Worm (Caenorhabditis elegans): ENCODE measurements around the gene fbxb-22.

Gene fbxb-22

ce11 chrIII:11843007-11843406, 40.5 kb downstream of the fbxb-22 start:
- TF ChIP-seq tra-4 (tag; optimal IDR thresholded peaks at IDR 0.05) (no peak), hnd-1 (tag; optimal IDR thresholded peaks at IDR 0.05) (no peak), ceh-13 (GFP tag; optimal IDR thresholded peaks at IDR 0.05) (no peak), scrt-1 (GFP tag; IDR thresholded peaks at IDR 0.05) (no peak), aly-1 (tag; optimal IDR thresholded peaks at IDR 0.05) (no peak), ama-1 (optimal IDR thresholded peaks at IDR 0.05) (no peak), ets-7 (tag; optimal IDR thresholded peaks at IDR 0.05) (no peak), tbx-37 (GFP tag; conservative IDR thresholded peaks at IDR 0.05) (no peak), ceh-36 (tag; optimal IDR thresholded peaks at IDR 0.05) (no peak), F13C5.2 (tag; optimal IDR thresholded peaks at IDR 0.05) (no peak), tbx-11 (GFP tag; IDR thresholded peaks at IDR 0.05) (no peak), flt-1 (GFP tag; IDR thresholded peaks at IDR 0.05) (no peak), pes-1 (GFP tag; IDR thresholded peaks at IDR 0.05) (no peak), B0310.2 (tag; optimal IDR thresholded peaks at IDR 0.05) (no peak), hmg-4 (GFP tag; optimal IDR thresholded peaks at IDR 0.05) (no peak)

ce11 chrIII:11841728-11842127, 41.8 kb downstream of the fbxb-22 start:
- TF ChIP-seq aly-1 (tag; optimal IDR thresholded peaks at IDR 0.05) (no peak), flt-1 (GFP tag; IDR thresholded peaks at IDR 0.05) (no peak), ceh-13 (GFP tag; optimal IDR thresholded peaks at IDR 0.05) (no peak), sea-1 (GFP tag; conservative IDR thresholded peaks at IDR 0.05) (no peak), ets-7 (tag; optimal IDR thresholded peaks at IDR 0.05) (no peak), pes-1 (GFP tag; IDR thresholded peaks at IDR 0.05) (no peak), B0310.2 (tag; optimal IDR thresholded peaks at IDR 0.05) (no peak)

ce11 chrIII:11836734-11837133, 46.8 kb downstream of the fbxb-22 start:
- no peak for TF ChIP-seq ama-1 (optimal IDR thresholded peaks at IDR 0.05)
- TF ChIP-seq ceh-36 (tag; optimal IDR thresholded peaks at IDR 0.05) = no peak
- TF ChIP-seq hnd-1 (tag; optimal IDR thresholded peaks at IDR 0.05) = no peak
- no peak for TF ChIP-seq pes-1 (GFP tag; IDR thresholded peaks at IDR 0.05)
- TF ChIP-seq F13C5.2 (tag; optimal IDR thresholded peaks at IDR 0.05) = no peak
- TF ChIP-seq tra-4 (tag; optimal IDR thresholded peaks at IDR 0.05) = no peak
- TF ChIP-seq tbx-37 (GFP tag; conservative IDR thresholded peaks at IDR 0.05) = no peak
- TF ChIP-seq hmbx-1 (tag; optimal IDR thresholded peaks at IDR 0.05) = no peak
- TF ChIP-seq hmg-4 (GFP tag; optimal IDR thresholded peaks at IDR 0.05) = no peak
- no peak for TF ChIP-seq ceh-13 (GFP tag; optimal IDR thresholded peaks at IDR 0.05)
- no peak for TF ChIP-seq tbx-11 (GFP tag; IDR thresholded peaks at IDR 0.05)
- no peak for TF ChIP-seq aly-1 (tag; optimal IDR thresholded peaks at IDR 0.05)
- no peak for TF ChIP-seq scrt-1 (GFP tag; IDR thresholded peaks at IDR 0.05)
- no peak for TF ChIP-seq B0310.2 (tag; optimal IDR thresholded peaks at IDR 0.05)
- TF ChIP-seq flt-1 (GFP tag; IDR thresholded peaks at IDR 0.05) = no peak
- no peak for TF ChIP-seq ets-7 (tag; optimal IDR thresholded peaks at IDR 0.05)

- TF ChIP-seq hnd-1 (tag; optimal IDR thresholded peaks at IDR 0.05) = no peak
- TF ChIP-seq pes-1 (GFP tag; IDR thresholded peaks at IDR 0.05) = no peak
- no peak for TF ChIP-seq ama-1 (optimal IDR thresholded peaks at IDR 0.05)
- no peak for TF ChIP-seq hmg-4 (GFP tag; optimal IDR thresholded peaks at IDR 0.05)
- no peak for TF ChIP-seq ceh-13 (GFP tag; optimal IDR thresholded peaks at IDR 0.05)
- no peak for TF ChIP-seq aly-1 (tag; optimal IDR thresholded peaks at IDR 0.05)
- no peak for TF ChIP-seq tbx-11 (GFP tag; IDR thresholded peaks at IDR 0.05)
- TF ChIP-seq sea-1 (GFP tag; conservative IDR thresholded peaks at IDR 0.05) = no peak
- no peak for TF ChIP-seq hmbx-1 (tag; optimal IDR thresholded peaks at IDR 0.05)
- TF ChIP-seq ets-7 (tag; optimal IDR thresholded peaks at IDR 0.05) = no peak
These were observed 47.5 kb downstream of the fbxb-22 start for ce11 chrIII:11836054-11836453.

- TF ChIP-seq ama-1 (optimal IDR thresholded peaks at IDR 0.05) (no peak), tbx-11 (GFP tag; IDR thresholded peaks at IDR 0.05) (no peak), ets-7 (tag; optimal IDR thresholded peaks at IDR 0.05) (no peak)
These were observed 48.8 kb downstream of the fbxb-22 start for ce11 chrIII:11834783-11835182.

DNA sequence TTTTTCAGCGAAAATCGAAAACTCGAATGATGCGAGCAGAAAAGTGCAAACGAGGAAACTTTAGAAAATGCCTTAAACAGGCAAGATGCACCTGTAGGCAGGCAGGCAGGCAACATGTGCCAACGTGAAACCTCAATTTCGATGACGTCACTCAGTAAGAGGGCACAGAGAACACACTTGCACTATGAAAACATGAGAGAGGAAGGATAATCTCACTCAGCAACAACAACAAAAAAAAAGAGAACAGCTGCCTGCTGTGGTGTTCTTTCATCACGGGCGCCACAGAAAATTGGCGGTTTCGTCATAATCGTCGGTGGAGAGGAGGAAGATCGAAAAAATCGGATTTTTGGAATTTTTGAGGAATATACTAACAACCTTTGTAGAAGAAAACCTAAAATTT, 49.4 kb downstream of the fbxb-22 start:
- TF ChIP-seq tbx-11 (GFP tag; IDR thresholded peaks at IDR 0.05) = no peak
- no peak for TF ChIP-seq tbx-37 (GFP tag; conservative IDR thresholded peaks at IDR 0.05)
- no peak for TF ChIP-seq B0310.2 (tag; optimal IDR thresholded peaks at IDR 0.05)
- no peak for TF ChIP-seq F13C5.2 (tag; optimal IDR thresholded peaks at IDR 0.05)
- TF ChIP-seq tra-4 (tag; optimal IDR thresholded peaks at IDR 0.05) = no peak
- TF ChIP-seq ceh-36 (tag; optimal IDR thresholded peaks at IDR 0.05) = no peak
- no peak for TF ChIP-seq scrt-1 (GFP tag; IDR thresholded peaks at IDR 0.05)
- no peak for TF ChIP-seq pes-1 (GFP tag; IDR thresholded peaks at IDR 0.05)
- TF ChIP-seq ceh-13 (GFP tag; optimal IDR thresholded peaks at IDR 0.05) = no peak
- TF ChIP-seq hnd-1 (tag; optimal IDR thresholded peaks at IDR 0.05) = no peak
- no peak for TF ChIP-seq ets-7 (tag; optimal IDR thresholded peaks at IDR 0.05)
- no peak for TF ChIP-seq flt-1 (GFP tag; IDR thresholded peaks at IDR 0.05)
- TF ChIP-seq ama-1 (optimal IDR thresholded peaks at IDR 0.05) = no peak
- no peak for TF ChIP-seq hmg-4 (GFP tag; optimal IDR thresholded peaks at IDR 0.05)
- no peak for TF ChIP-seq sea-1 (GFP tag; conservative IDR thresholded peaks at IDR 0.05)
- TF ChIP-seq aly-1 (tag; optimal IDR thresholded peaks at IDR 0.05) = no peak
- no peak for TF ChIP-seq hmbx-1 (tag; optimal IDR thresholded peaks at IDR 0.05)

DNA sequence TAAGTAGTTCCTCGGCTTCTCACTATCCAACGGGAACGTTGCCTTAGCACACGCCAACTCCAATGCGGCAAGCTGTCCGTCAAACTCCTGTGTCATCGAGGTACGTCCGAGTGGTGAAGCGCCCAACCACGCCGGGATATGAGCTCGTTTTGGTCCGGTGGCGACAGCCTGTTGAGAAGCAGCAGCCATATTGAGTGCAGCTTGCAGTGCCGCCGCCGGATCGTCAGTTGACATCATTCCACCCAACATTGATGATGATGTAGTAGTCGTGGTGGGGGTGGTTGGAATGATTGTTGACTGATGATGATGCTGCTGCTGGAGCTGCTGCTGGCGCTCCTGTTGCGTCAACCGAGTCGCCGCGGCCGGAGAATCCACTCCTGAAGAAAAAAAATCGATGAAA, 50.1 kb downstream of the fbxb-22 start:
- TF ChIP-seq scrt-1 (GFP tag; IDR thresholded peaks at IDR 0.05) (no peak), hmg-4 (GFP tag; optimal IDR thresholded peaks at IDR 0.05) (no peak), ceh-36 (tag; optimal IDR thresholded peaks at IDR 0.05) (no peak), hmbx-1 (tag; optimal IDR thresholded peaks at IDR 0.05) (no peak), tbx-37 (GFP tag; conservative IDR thresholded peaks at IDR 0.05) (no peak), tbx-11 (GFP tag; IDR thresholded peaks at IDR 0.05) (no peak), ceh-13 (GFP tag; optimal IDR thresholded peaks at IDR 0.05) (no peak), B0310.2 (tag; optimal IDR thresholded peaks at IDR 0.05) (no peak), aly-1 (tag; optimal IDR thresholded peaks at IDR 0.05) (no peak), tra-4 (tag; optimal IDR thresholded peaks at IDR 0.05) (no peak), ets-7 (tag; optimal IDR thresholded peaks at IDR 0.05) (no peak), pes-1 (GFP tag; IDR thresholded peaks at IDR 0.05) (no peak)
